Worm (Caenorhabditis elegans) whole organism, young adult: ENCODE measurements around the gene rpb-11.

Experiments used
- F39B2.1 ChIP-seq: fragments of 200-800 bp; sonication (Bioruptor generic); IDR thresholded peaks from 2 replicates; pipeline ENCODE4 v1.3.6; 2022; ENCODE audit warnings: missing genetic modification reagents, missing genetic modification characterization, missing compliant biosample characterization
- ama-1 ChIP-seq, 3 experiments: fragments of 150-350 bp in 1 of 3; sonication (generic microtip) in 2 of 3; optimal IDR thresholded peaks; 2 replicates each; lab custom pipeline; 2014 to 2018; ENCODE audit warnings: missing biosample characterization in 2 of 3, missing genetic modification characterization in 2 of 3, missing genetic modification reagents in 2 of 3
- him-1 ChIP-seq: sonication (generic microtip); optimal IDR thresholded peaks from 2 replicates; lab custom pipeline; 2016; ENCODE audit warnings: missing genotype, missing genetic modification reagents, missing genetic modification characterization, missing compliant biosample characterization
- pha-4 ChIP-seq: fragments of 150-350 bp; sonication (generic microtip); optimal IDR thresholded peaks from 2 replicates; lab custom pipeline; 2014; ENCODE audit warnings: missing biosample characterization, missing genetic modification reagents, missing genetic modification characterization
- sea-2 ChIP-seq: fragments of 200-800 bp; sonication (Bioruptor generic); IDR thresholded peaks from 2 replicates; pipeline ENCODE4 v1.3.6; 2022; ENCODE audit warnings: missing genetic modification characterization, missing compliant biosample characterization
- unc-62 ChIP-seq: fragments of 150-350 bp; optimal IDR thresholded peaks from 2 replicates; lab custom pipeline; 2014; ENCODE audit warnings: missing biosample characterization, missing genetic modification reagents, missing genetic modification characterization
- ztf-18 ChIP-seq: sonication (generic microtip); optimal IDR thresholded peaks from 2 replicates; lab custom pipeline; 2016; ENCODE audit warnings: missing genotype, mild to moderate bottlenecking, missing genetic modification characterization, missing compliant biosample characterization

- TF ChIP-seq pha-4 (tag; lab: Kevin White, UChicago) = no peak
- no peak for TF ChIP-seq ztf-18 (tag; lab: Kevin White, UChicago)
- no peak for TF ChIP-seq unc-62 (GFP tag; lab: Kevin White, UChicago)
- no peak for TF ChIP-seq ama-1 (optimal IDR thresholded peaks at IDR 0.05; lab: Kevin White, UChicago)
- no peak for TF ChIP-seq ama-1 (GFP tag; optimal IDR thresholded peaks at IDR 0.05; lab: Kevin White, UChicago)
- no peak for TF ChIP-seq him-1
- no peak for TF ChIP-seq sea-2
- TF ChIP-seq F39B2.1 = no peak
Measured at ce11 chrII:14098348-14098747, 38.5 kb downstream of the rpb-11 start.
